Fruit fly (Drosophila melanogaster): Measurements from ENCODE around the gene TpnC73F.

TpnC73F gene

dm6 chr3L:17007041-17007471 lies 38.8 kb upstream of the TpnC73F start (continued):
- peak; percentile 31 for TF ChIP-seq CG2120 (GFP tag; optimal IDR thresholded peaks at IDR 0.05)
- peak; percentile 61; the same call in 1 of the 3 replicates for TF ChIP-seq CG11456 (GFP tag; IDR thresholded peaks at IDR 0.05)
- TF ChIP-seq CG31441 (GFP tag; IDR thresholded peaks at IDR 0.05), result peak; percentile 47; the same call in 1 of the 2 replicates
- no peak for TF ChIP-seq chif (GFP tag; optimal IDR thresholded peaks at IDR 0.05)
- no peak for TF ChIP-seq Dad (GFP tag; optimal IDR thresholded peaks at IDR 0.05)
- no peak for TF ChIP-seq Gsc (GFP tag; IDR thresholded peaks at IDR 0.05)
- no peak for TF ChIP-seq NK7.1 (GFP tag; optimal IDR thresholded peaks at IDR 0.05)
- TF ChIP-seq CG10366 (GFP tag; IDR thresholded peaks at IDR 0.05), result peak; percentile 52; the same call in 1 of the 2 replicates
- no peak for TF ChIP-seq Usf (GFP tag; optimal IDR thresholded peaks at IDR 0.05)
- TF ChIP-seq MESR4 (GFP tag; optimal IDR thresholded peaks at IDR 0.05), result no peak
- TF ChIP-seq zf30C (GFP tag; optimal IDR thresholded peaks at IDR 0.05), result no peak
- no peak for TF ChIP-seq nau (GFP tag; optimal IDR thresholded peaks at IDR 0.05)
- TF ChIP-seq CG12299 (tag; optimal IDR thresholded peaks at IDR 0.05), result no peak
- TF ChIP-seq Spps (tag; optimal IDR thresholded peaks at IDR 0.05), result no peak
- TF ChIP-seq ara (GFP tag; IDR thresholded peaks at IDR 0.05), result no peak
- no peak for TF ChIP-seq crc (GFP tag; optimal IDR thresholded peaks at IDR 0.05)
- no peak for TF ChIP-seq pros (GFP tag; optimal IDR thresholded peaks at IDR 0.05)
- no peak for TF ChIP-seq CG11723 (GFP tag; optimal IDR thresholded peaks at IDR 0.05)
- peak; percentile 1 for TF ChIP-seq CG6854 (GFP tag; optimal IDR thresholded peaks at IDR 0.05)
- no peak for TF ChIP-seq Kr (GFP tag; optimal IDR thresholded peaks at IDR 0.05)
- peak; percentile 9 for TF ChIP-seq CG12155 (GFP tag; optimal IDR thresholded peaks at IDR 0.05)
- no peak for TF ChIP-seq CG4707 (GFP tag; optimal IDR thresholded peaks at IDR 0.05)
- TF ChIP-seq prd (optimal IDR thresholded peaks at IDR 0.05), result no peak
- TF ChIP-seq prd (GFP tag; IDR thresholded peaks at IDR 0.05), result peak; percentile 42; the same call in 2 of the 3 replicates
- no peak for TF ChIP-seq fu2 (GFP tag; optimal IDR thresholded peaks at IDR 0.05)
- TF ChIP-seq NFAT (GFP tag; IDR thresholded peaks at IDR 0.05), result peak; percentile 32; the same call in 1 of the 2 replicates
- TF ChIP-seq CG31365 (tag; optimal IDR thresholded peaks at IDR 0.05), result no peak
- peak; percentile 35; the same call in 1 of the 2 replicates for TF ChIP-seq Xrp1 (GFP tag; IDR thresholded peaks at IDR 0.05)
- TF ChIP-seq CG12391 (tag; optimal IDR thresholded peaks at IDR 0.05), result no peak
- no peak for TF ChIP-seq gsb-n (tag; optimal IDR thresholded peaks at IDR 0.05)
- no peak for TF ChIP-seq psq (GFP tag; optimal IDR thresholded peaks at IDR 0.05)
- no peak for TF ChIP-seq ci (GFP tag; IDR thresholded peaks at IDR 0.05)
- TF ChIP-seq Meics (GFP tag; optimal IDR thresholded peaks at IDR 0.05), result peak; percentile 53
- no peak for TF ChIP-seq sna (GFP tag; IDR thresholded peaks at IDR 0.05; ENCODE audit: partially characterized antibody)
- no peak for TF ChIP-seq Sox100B (GFP tag; optimal IDR thresholded peaks at IDR 0.05)
- TF ChIP-seq ham (GFP tag; IDR thresholded peaks at IDR 0.05), result no peak
- TF ChIP-seq CG13775 (GFP tag; optimal IDR thresholded peaks at IDR 0.05), result no peak
- peak; percentile 17 for TF ChIP-seq Oli (tag; optimal IDR thresholded peaks at IDR 0.05)
- no peak for TF ChIP-seq Camta (GFP tag; optimal IDR thresholded peaks at IDR 0.05)
- TF ChIP-seq CG32532 (GFP tag; IDR thresholded peaks at IDR 0.05), result peak; percentile 72
- TF ChIP-seq CG1233 (GFP tag; optimal IDR thresholded peaks at IDR 0.05), result no peak
- TF ChIP-seq amos (GFP tag; IDR thresholded peaks at IDR 0.05; ENCODE audit: partially characterized antibody), result no peak
- TF ChIP-seq pb (GFP tag; optimal IDR thresholded peaks at IDR 0.05), result no peak
- peak; percentile 25; the same call in 1 of the 2 replicates for TF ChIP-seq esg (GFP tag; conservative IDR thresholded peaks at IDR 0.05)
- peak; percentile 34; the same call in 1 of the 3 replicates for TF ChIP-seq CG11695 (GFP tag; IDR thresholded peaks at IDR 0.05)
- peak; percentile 43 for TF ChIP-seq Atf6 (GFP tag; IDR thresholded peaks at IDR 0.05)
- TF ChIP-seq ewg (GFP tag; optimal IDR thresholded peaks at IDR 0.05), result no peak
- TF ChIP-seq ERR (GFP tag; optimal IDR thresholded peaks at IDR 0.05), result no peak
- no peak for TF ChIP-seq CG14050 (GFP tag; IDR thresholded peaks at IDR 0.05)
- no peak for TF ChIP-seq CG8281 (tag; optimal IDR thresholded peaks at IDR 0.05)
- no peak for TF ChIP-seq Vsx1 (GFP tag; optimal IDR thresholded peaks at IDR 0.05)
- TF ChIP-seq CTCF (GFP tag; optimal IDR thresholded peaks at IDR 0.05), result no peak
